Fruit fly (Drosophila melanogaster) whole organism, pupa: ENCODE measurements around the gene NdufA3.

Experiments used
- Ets98B ChIP-seq: fragments of 200-800 bp; sonication (Bioruptor generic); IDR thresholded peaks from 2 replicates; pipeline ENCODE4 v1.3.6; 2022; ENCODE audit warnings: missing biosample characterization, missing genetic modification characterization
- Pif1A ChIP-seq: fragments of 200-800 bp; sonication (Bioruptor generic); optimal IDR thresholded peaks from 3 replicates; lab custom pipeline; 2016; ENCODE audit warnings: missing biosample characterization, missing genetic modification characterization
- Pif1B ChIP-seq: fragments of 200-800 bp; sonication (Bioruptor generic); optimal IDR thresholded peaks from 3 replicates; lab custom pipeline; 2016; ENCODE audit warnings: missing biosample characterization, missing genetic modification characterization
- Snoo ChIP-seq: fragments of 200-800 bp; sonication (Bioruptor generic); optimal IDR thresholded peaks from 3 replicates; lab custom pipeline; 2017; ENCODE audit warnings: missing biosample characterization, mild to moderate bottlenecking, missing genetic modification characterization, inconsistent platforms

DNA sequence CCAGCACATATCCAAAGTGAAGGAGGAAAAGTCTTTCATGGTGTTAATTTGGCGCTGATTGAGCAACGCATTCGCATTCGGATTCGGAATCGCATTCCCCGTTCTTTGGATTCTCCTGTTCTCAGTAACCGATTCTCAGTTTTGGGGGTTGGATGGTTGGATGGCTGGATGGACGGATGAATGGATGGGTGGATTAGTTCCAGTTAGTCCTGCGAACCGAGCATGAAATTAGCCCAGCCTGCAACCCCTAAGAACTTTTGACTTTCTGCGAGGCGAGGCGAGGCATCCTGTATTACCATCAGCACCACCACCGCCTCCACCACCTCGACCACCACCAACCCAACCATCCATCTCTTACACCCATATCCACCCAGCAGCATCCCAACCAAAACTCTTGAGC, 29.6 kb downstream of the NdufA3 start:
- TF ChIP-seq Pif1A (no peak), Ets98B (no peak), Snoo (tag; lab: Kevin White, UChicago) (no peak), Pif1B (GFP tag; lab: Kevin White, UChicago) (no peak)
